Fruit fly (Drosophila melanogaster) whole organism, wandering third instar larva: ENCODE data around the gene Caper.

Experiments
- Dif ChIP-seq: fragments of 200-275, 200-300 bp; sonication (Bioruptor generic); optimal IDR thresholded peaks from 2 replicates; lab custom pipeline; 2018; ENCODE audit warnings: missing biosample characterization, missing genetic modification characterization; ENCODE audit not compliant: partially characterized antibody
- Hr78 ChIP-seq: fragments of >200 bp; optimal IDR thresholded peaks from 2 replicates; lab custom pipeline; 2017; ENCODE audit warnings: missing biosample characterization, missing genetic modification characterization
- Sp1 ChIP-seq: fragments of 200-800 bp; sonication (Bioruptor generic); optimal IDR thresholded peaks from 3 replicates; lab custom pipeline; 2019; ENCODE audit warnings: missing biosample characterization, mild to moderate bottlenecking, missing genetic modification characterization, moderate library complexity
- h ChIP-seq: fragments of 200-800 bp; sonication (Bioruptor generic); optimal IDR thresholded peaks from 3 replicates; lab custom pipeline; 2016; ENCODE audit warnings: missing biosample characterization, mild to moderate bottlenecking, missing genetic modification characterization
- psq ChIP-seq: fragments of 200-800 bp; sonication (Bioruptor generic); optimal IDR thresholded peaks from 3 replicates; lab custom pipeline; 2017; ENCODE audit warnings: missing biosample characterization, mild to moderate bottlenecking, missing genetic modification characterization, moderate library complexity
- sage ChIP-seq: fragments of 200-800 bp; sonication (Bioruptor generic); optimal IDR thresholded peaks from 2 replicates; lab custom pipeline; 2016; ENCODE audit warnings: missing biosample characterization, mild to moderate bottlenecking, missing genetic modification characterization

DNA sequence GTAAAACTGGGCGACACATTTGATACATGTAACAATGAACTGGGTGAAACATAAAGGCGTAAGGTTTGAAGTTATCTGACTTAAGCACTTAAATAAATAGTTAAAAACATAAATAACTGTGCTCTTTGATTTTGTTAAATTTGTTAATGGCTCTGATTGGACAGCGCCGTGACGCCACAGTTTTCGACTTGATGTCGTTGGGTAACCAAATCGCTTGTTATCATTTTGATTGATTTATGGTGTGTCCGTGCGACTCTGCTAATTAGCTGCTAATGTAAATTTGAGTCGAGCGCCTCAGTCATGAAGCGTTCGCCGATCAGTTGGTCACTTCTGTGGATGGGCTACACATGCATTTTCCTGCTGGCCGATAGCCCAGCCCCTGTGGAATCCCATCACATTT lies 35.2 kb downstream of the Caper start, which contains the start of gene Ugt307A1:
- TF ChIP-seq Hr78 (no peak), Dif (no peak), sage (GFP tag; lab: Kevin White, UChicago) (no peak), Sp1 (GFP tag; lab: Kevin White, UChicago) (no peak), h (GFP tag; lab: Kevin White, UChicago) (no peak), psq (no peak)
